Fruit fly (Drosophila melanogaster) whole organism, wandering third instar larva: Measurements from ENCODE around the gene CG5151.

ENCODE experiments used
- Abd-B ChIP-seq: fragments of >200 bp; optimal IDR thresholded peaks from 2 replicates; lab custom pipeline; 2017; ENCODE audit warnings: missing biosample characterization, missing genetic modification characterization
- Hnf4 ChIP-seq: fragments of 200-800 bp; sonication (Bioruptor generic); optimal IDR thresholded peaks from 2 replicates; lab custom pipeline; 2016; ENCODE audit warnings: missing biosample characterization, mild to moderate bottlenecking, missing genetic modification characterization
- Hr78 ChIP-seq: fragments of >200 bp; optimal IDR thresholded peaks from 2 replicates; lab custom pipeline; 2017; ENCODE audit warnings: missing biosample characterization, missing genetic modification characterization
- Myc ChIP-seq: fragments of >200 bp; optimal IDR thresholded peaks from 2 replicates; lab custom pipeline; 2017
- br ChIP-seq: fragments of 200-800 bp; sonication (Bioruptor generic); optimal IDR thresholded peaks from 2 replicates; lab custom pipeline; 2016; ENCODE audit warnings: missing biosample characterization, missing genetic modification characterization
- dl ChIP-seq, 2 experiments: fragments of 175-275, 200-275 bp in 1 of 2; fragments of 200-275 bp in 1 of 2; sonication (Bioruptor generic); optimal IDR thresholded peaks; lab custom pipeline; 2018; ENCODE audit warnings: mild to moderate bottlenecking in 2 of 2, missing biosample characterization in 2 of 2, missing genetic modification characterization in 2 of 2, moderate library complexity in 2 of 2; ENCODE audit not compliant: partially characterized antibody in 2 of 2, insufficient read depth in 1 of 2
- dsf ChIP-seq: sonication (Bioruptor generic); optimal IDR thresholded peaks from 2 replicates; lab custom pipeline; 2016; ENCODE audit warnings: missing biosample characterization, missing genetic modification characterization, borderline replicate concordance
- ey ChIP-seq: fragments of 200-800 bp; sonication (Bioruptor generic); optimal IDR thresholded peaks from 2 replicates; lab custom pipeline; 2016; ENCODE audit warnings: missing biosample characterization, missing genetic modification characterization
- h ChIP-seq: fragments of 200-800 bp; sonication (Bioruptor generic); optimal IDR thresholded peaks from 3 replicates; lab custom pipeline; 2016; ENCODE audit warnings: missing biosample characterization, mild to moderate bottlenecking, missing genetic modification characterization

dm6 chr3L:16176492-16176891 is 12.0 kb upstream of the CG5151 start:
- TF ChIP-seq h (GFP tag; lab: Kevin White, UChicago) = peak; percentile 64
- peak; percentile 50 for TF ChIP-seq ey
- no peak for TF ChIP-seq Abd-B
- TF ChIP-seq Hnf4 = peak; percentile 18
- TF ChIP-seq Myc (lab: Kevin White, UChicago) = no peak
- peak; percentile 61 for TF ChIP-seq br (GFP tag; lab: Kevin White, UChicago)
- TF ChIP-seq dl (GFP tag; optimal IDR thresholded peaks at IDR 0.05; lab: Kevin White, UChicago; ENCODE audit: insufficient read depth in 1 of 2, partially characterized antibody in 2 of 2) = no peak
- TF ChIP-seq dsf = no peak
- no peak for TF ChIP-seq Hr78
